Fruit fly (Drosophila melanogaster): ENCODE data around the gene Afti.
A peak's percentile ranks its signal among the peaks of the same experiment; 100 is the strongest.

Gene Afti

dm6 chr3R:14353733-14354152, 27.3 kb upstream of the Afti start (continued):
- peak; percentile 57 for TF ChIP-seq Xbp1 (GFP tag; optimal IDR thresholded peaks at IDR 0.05)
- TF ChIP-seq Pdp1 (GFP tag; optimal IDR thresholded peaks at IDR 0.05) = no peak
- TF ChIP-seq CG18476 (GFP tag; optimal IDR thresholded peaks at IDR 0.05) = peak; percentile 49
- peak; percentile 76 for TF ChIP-seq tgo (GFP tag; IDR thresholded peaks at IDR 0.05)
- no peak for TF ChIP-seq yki (optimal IDR thresholded peaks at IDR 0.05)
- TF ChIP-seq mam (GFP tag; optimal IDR thresholded peaks at IDR 0.05) = no peak
- TF ChIP-seq CG10147 (GFP tag; optimal IDR thresholded peaks at IDR 0.05) = peak; percentile 86
- TF ChIP-seq tna (GFP tag; IDR thresholded peaks at IDR 0.05; ENCODE audit: partially characterized antibody) = no peak
- TF ChIP-seq ems (GFP tag; optimal IDR thresholded peaks at IDR 0.05) = no peak
- peak; percentile 59 for TF ChIP-seq CG17328 (GFP tag; IDR thresholded peaks at IDR 0.05)
- no peak for TF ChIP-seq h (optimal IDR thresholded peaks at IDR 0.05)
- no peak for TF ChIP-seq CG14965 (GFP tag; optimal IDR thresholded peaks at IDR 0.05; ENCODE audit: borderline replicate concordance)
- no peak for TF ChIP-seq CG16779 (GFP tag; IDR thresholded peaks at IDR 0.05)
- peak; percentile 51 for TF ChIP-seq sisA (GFP tag; IDR thresholded peaks at IDR 0.05)
- TF ChIP-seq NC2β (GFP tag; optimal IDR thresholded peaks at IDR 0.05) = no peak
- peak; percentile 62 for TF ChIP-seq CG4820 (GFP tag; optimal IDR thresholded peaks at IDR 0.05)
- TF ChIP-seq vfl (GFP tag; optimal IDR thresholded peaks at IDR 0.05) = no peak
- TF ChIP-seq Hey (tag; optimal IDR thresholded peaks at IDR 0.05) = no peak
- peak; percentile 72 for TF ChIP-seq CG14710 (tag; optimal IDR thresholded peaks at IDR 0.05)
- peak; percentile 45 for TF ChIP-seq CG14050 (GFP tag; IDR thresholded peaks at IDR 0.05)
- peak; percentile 42; the same call in 1 of the 2 replicates for TF ChIP-seq klu (GFP tag; IDR thresholded peaks at IDR 0.05)
- no peak; the same call in 1 of the 2 replicates for TF ChIP-seq Adf1 (GFP tag; IDR thresholded peaks at IDR 0.05)
- TF ChIP-seq jumu (GFP tag; optimal IDR thresholded peaks at IDR 0.05) = no peak
- TF ChIP-seq kni (GFP tag; optimal IDR thresholded peaks at IDR 0.05) = no peak
- TF ChIP-seq Camta (GFP tag; optimal IDR thresholded peaks at IDR 0.05) = no peak
- TF ChIP-seq CTCF (GFP tag; optimal IDR thresholded peaks at IDR 0.05) = peak; percentile 35
- TF ChIP-seq CG14441 (GFP tag; IDR thresholded peaks at IDR 0.05) = peak; percentile 40
- no peak for TF ChIP-seq CG10565 (GFP tag; optimal IDR thresholded peaks at IDR 0.05)
- no peak for TF ChIP-seq CG1832 (GFP tag; optimal IDR thresholded peaks at IDR 0.05)
- TF ChIP-seq CG9817 (tag; optimal IDR thresholded peaks at IDR 0.05) = peak; percentile 58
- TF ChIP-seq Meics (GFP tag; optimal IDR thresholded peaks at IDR 0.05) = peak; percentile 85
- TF ChIP-seq Stat92E (GFP tag; optimal IDR thresholded peaks at IDR 0.05) = no peak
- no peak for TF ChIP-seq bbx (GFP tag; IDR thresholded peaks at IDR 0.05; ENCODE audit: partially characterized antibody)
- no peak for TF ChIP-seq Dfd (GFP tag; optimal IDR thresholded peaks at IDR 0.05)
- TF ChIP-seq chn (GFP tag; optimal IDR thresholded peaks at IDR 0.05) = no peak
- TF ChIP-seq Doc2 (GFP tag; IDR thresholded peaks at IDR 0.05) = no peak
- TF ChIP-seq CG7963 (GFP tag; IDR thresholded peaks at IDR 0.05; ENCODE audit: partially characterized antibody) = no peak
- TF ChIP-seq CG12299 (tag; optimal IDR thresholded peaks at IDR 0.05) = peak; percentile 32
- TF ChIP-seq CG9609 (GFP tag; optimal IDR thresholded peaks at IDR 0.05) = no peak
- TF ChIP-seq CG8924 (tag; optimal IDR thresholded peaks at IDR 0.05) = peak; percentile 81
- no peak for TF ChIP-seq dm (GFP tag; optimal IDR thresholded peaks at IDR 0.05)
- no peak for TF ChIP-seq hth (optimal IDR thresholded peaks at IDR 0.05)
- TF ChIP-seq D (optimal IDR thresholded peaks at IDR 0.05) = no peak
- TF ChIP-seq D (GFP tag; optimal IDR thresholded peaks at IDR 0.05) = peak; percentile 69
- peak; percentile 64 for TF ChIP-seq gsb-n (tag; optimal IDR thresholded peaks at IDR 0.05)
- TF ChIP-seq luna (GFP tag; optimal IDR thresholded peaks at IDR 0.05) = no peak
- peak; percentile 20 for TF ChIP-seq CG10462 (GFP tag; optimal IDR thresholded peaks at IDR 0.05)
- TF ChIP-seq CG7372 (GFP tag; IDR thresholded peaks at IDR 0.05) = peak; percentile 44
- TF ChIP-seq pros (GFP tag; optimal IDR thresholded peaks at IDR 0.05) = no peak
- peak; percentile 60; the same call in 1 of the 2 replicates for TF ChIP-seq CG32772 (GFP tag; IDR thresholded peaks at IDR 0.05)
- no peak for TF ChIP-seq Dp (GFP tag; optimal IDR thresholded peaks at IDR 0.05)
- no peak; the same call in 1 of the 2 replicates for TF ChIP-seq CG1024 (GFP tag; IDR thresholded peaks at IDR 0.05)
- no peak for TF ChIP-seq Mes4 (GFP tag; optimal IDR thresholded peaks at IDR 0.05)

Data from whole organism, embryonic.